Worm (Caenorhabditis elegans): ENCODE data around the gene ZC15.3.

DNA sequence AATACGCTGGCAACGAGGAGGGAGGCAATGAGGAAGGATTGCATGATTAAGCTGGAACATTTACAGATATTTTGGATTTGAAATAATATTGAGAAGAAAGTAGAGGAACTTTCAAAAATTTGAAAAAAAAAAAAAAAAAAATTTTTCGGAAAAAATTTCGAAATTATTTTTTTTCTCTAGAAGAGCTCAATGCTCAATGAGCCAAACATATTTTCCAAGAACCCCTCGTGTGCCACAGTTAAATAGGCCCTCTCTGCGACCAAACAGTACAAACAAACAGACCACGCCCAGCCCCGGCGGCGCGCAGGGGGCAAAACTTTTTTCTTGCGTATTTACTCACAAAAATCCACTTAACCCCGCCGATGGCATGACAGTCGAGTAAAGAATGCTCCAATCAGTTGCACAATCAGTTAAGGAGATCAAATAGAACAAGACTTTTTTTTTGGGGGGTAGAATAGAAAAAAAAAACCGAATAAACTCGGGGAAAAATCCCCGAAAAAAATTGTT lies 23.5 kb upstream of the ZC15.3 start, which contains the start of gene pqn-94:
- no peak for TF ChIP-seq unc-62 (GFP tag; optimal IDR thresholded peaks at IDR 0.05 in 1 of 2)
- no peak for TF ChIP-seq unc-62 (tag; optimal IDR thresholded peaks at IDR 0.05)
- no peak for TF ChIP-seq lim-7 (GFP tag; IDR thresholded peaks at IDR 0.05)
- TF ChIP-seq fos-1 (tag; optimal IDR thresholded peaks at IDR 0.05), result no peak
- TF ChIP-seq unc-130 (GFP tag; optimal IDR thresholded peaks at IDR 0.05), result no peak
- no peak for TF ChIP-seq nhr-6 (tag; optimal IDR thresholded peaks at IDR 0.05)
- no peak for TF ChIP-seq lin-39 (tag; optimal IDR thresholded peaks at IDR 0.05)
- no peak for TF ChIP-seq ama-1 (optimal IDR thresholded peaks at IDR 0.05)
- TF ChIP-seq lin-29 (GFP tag; IDR thresholded peaks at IDR 0.05), result no peak
- no peak for TF ChIP-seq snpc-4 (tag; optimal IDR thresholded peaks at IDR 0.05)
- TF ChIP-seq mdt-29 (GFP tag; IDR thresholded peaks at IDR 0.05), result no peak
- no peak for TF ChIP-seq ZK337.2 (GFP tag; IDR thresholded peaks at IDR 0.05)

Measured in whole organism, L4 larva.